Fruit fly (Drosophila melanogaster) whole organism, embryonic: ENCODE data around the gene CG43338.

Experiments
- B-H2 ChIP-seq: fragments of 200-800 bp; sonication (Bioruptor generic); optimal IDR thresholded peaks from 2 replicates; lab custom pipeline; 2018; ENCODE audit warnings: missing biosample characterization, mild to moderate bottlenecking, missing genetic modification characterization
- Bdp1 ChIP-seq: fragments of 200-800 bp; sonication (Bioruptor generic); optimal IDR thresholded peaks from 3 replicates; lab custom pipeline; 2016; ENCODE audit warnings: missing biosample characterization, missing genetic modification characterization
- CG10267 ChIP-seq: fragments of 200-800 bp; sonication (Bioruptor generic); optimal IDR thresholded peaks from 2 replicates; lab custom pipeline; 2018; ENCODE audit warnings: missing biosample characterization, mild to moderate bottlenecking, missing genetic modification characterization, moderate library complexity
- CG10274 ChIP-seq: fragments of 200-800 bp; sonication (Bioruptor generic); optimal IDR thresholded peaks from 3 replicates; lab custom pipeline; 2017; ENCODE audit warnings: missing biosample characterization, mild to moderate bottlenecking, missing genetic modification characterization
- CG10321 ChIP-seq: fragments of 200-800 bp; sonication (Bioruptor generic); IDR thresholded peaks from 2 replicates; pipeline ENCODE4 v1.3.6; 2022; ENCODE audit warnings: missing biosample characterization, missing genetic modification characterization
- CG11560 ChIP-seq: fragments of 200-800 bp; sonication (Bioruptor generic); IDR thresholded peaks from 3 replicates; pipeline ENCODE4 v1.3.6; 2022; ENCODE audit warnings: missing biosample characterization, missing genetic modification characterization
- CG12155 ChIP-seq: fragments of 200-800 bp; sonication (Bioruptor generic); optimal IDR thresholded peaks from 3 replicates; lab custom pipeline; 2016; ENCODE audit warnings: missing biosample characterization, missing genetic modification characterization
- CG12299 ChIP-seq: fragments of 200-800 bp; sonication (Bioruptor generic); optimal IDR thresholded peaks from 2 replicates; lab custom pipeline; 2018; ENCODE audit warnings: missing biosample characterization, mild to moderate bottlenecking, missing genetic modification characterization
- CG12769 ChIP-seq: fragments of 200-800 bp; sonication (Bioruptor generic); optimal IDR thresholded peaks from 2 replicates; lab custom pipeline; 2019; ENCODE audit warnings: missing biosample characterization, mild to moderate bottlenecking, missing genetic modification characterization, moderate library complexity
- CG1529 ChIP-seq: fragments of 200-800 bp; sonication (Bioruptor generic); optimal IDR thresholded peaks from 3 replicates; lab custom pipeline; 2018; ENCODE audit warnings: missing biosample characterization, missing genetic modification characterization
- CG15479 ChIP-seq: fragments of 200-800 bp; sonication (Bioruptor generic); optimal IDR thresholded peaks from 3 replicates; lab custom pipeline; 2019; ENCODE audit warnings: missing biosample characterization, mild to moderate bottlenecking, missing genetic modification characterization, moderate library complexity
- CG17385 ChIP-seq: fragments of 200-800 bp; sonication (Bioruptor generic); optimal IDR thresholded peaks from 3 replicates; lab custom pipeline; 2018; ENCODE audit warnings: missing biosample characterization, mild to moderate bottlenecking, missing genetic modification characterization
- CG17802 ChIP-seq: fragments of 200-800 bp; sonication (Bioruptor generic); optimal IDR thresholded peaks from 2 replicates; lab custom pipeline; 2018; ENCODE audit warnings: missing biosample characterization, mild to moderate bottlenecking, missing genetic modification characterization, moderate library complexity
- CG1832 ChIP-seq: fragments of 200-800 bp; sonication (Bioruptor generic); optimal IDR thresholded peaks from 2 replicates; lab custom pipeline; 2017; ENCODE audit warnings: missing biosample characterization, mild to moderate bottlenecking, missing genetic modification characterization, inconsistent platforms
- CG2712 ChIP-seq: fragments of 200-800 bp; optimal IDR thresholded peaks from 3 replicates; lab custom pipeline; 2019; ENCODE audit warnings: missing biosample characterization, mild to moderate bottlenecking, missing genetic modification characterization, moderate library complexity
- CG30431 ChIP-seq: fragments of 200-800 bp; sonication (Bioruptor generic); optimal IDR thresholded peaks from 2 replicates; lab custom pipeline; 2017; ENCODE audit warnings: missing biosample characterization, missing genetic modification characterization
- CG31388 ChIP-seq: fragments of 200-800 bp; sonication (Bioruptor generic); optimal IDR thresholded peaks from 2 replicates; lab custom pipeline; 2016; ENCODE audit warnings: missing biosample characterization, missing genetic modification characterization
- CG31441 ChIP-seq: fragments of 200-800 bp; sonication (Bioruptor generic); IDR thresholded peaks from 2 replicates; pipeline ENCODE4 v1.3.6; 2022; ENCODE audit warnings: missing biosample characterization, missing genetic modification characterization
- CG32532 ChIP-seq: fragments of 200-800 bp; sonication (Bioruptor generic); IDR thresholded peaks from 2 replicates; pipeline ENCODE4 v1.3.6; 2022; ENCODE audit warnings: missing biosample characterization, missing genetic modification characterization
- CG3407 ChIP-seq: fragments of 200-800 bp; sonication (Bioruptor generic); optimal IDR thresholded peaks from 2 replicates; lab custom pipeline; 2018; ENCODE audit warnings: missing biosample characterization, mild to moderate bottlenecking, missing genetic modification characterization
- CG34224 ChIP-seq: fragments of 200-800 bp; sonication (Bioruptor generic); IDR thresholded peaks from 3 replicates; pipeline ENCODE4 v1.3.6; 2022; ENCODE audit warnings: missing biosample characterization, missing genetic modification characterization; ENCODE audit not compliant: partially characterized antibody
- CG4404 ChIP-seq: fragments of 200-800 bp; sonication (Bioruptor generic); IDR thresholded peaks from 2 replicates; pipeline ENCODE4 v1.3.6; 2022; ENCODE audit warnings: missing biosample characterization, missing genetic modification characterization
- CG4617 ChIP-seq: fragments of 200-800 bp; sonication (Bioruptor generic); optimal IDR thresholded peaks from 3 replicates; lab custom pipeline; 2016; ENCODE audit warnings: missing biosample characterization, missing genetic modification characterization, borderline replicate concordance
- CG6175 ChIP-seq: fragments of 200-800 bp; sonication (Bioruptor generic); IDR thresholded peaks from 3 replicates; pipeline ENCODE4 v1.3.6; 2022; ENCODE audit warnings: missing biosample characterization, missing genetic modification characterization
- CG6654 ChIP-seq: fragments of 200-800 bp; sonication (Bioruptor generic); optimal IDR thresholded peaks from 2 replicates; lab custom pipeline; 2017; ENCODE audit warnings: missing biosample characterization, mild to moderate bottlenecking, missing genetic modification characterization
- CG9609 ChIP-seq: fragments of 200-800 bp; sonication (Bioruptor generic); optimal IDR thresholded peaks from 3 replicates; lab custom pipeline; 2016; ENCODE audit warnings: missing biosample characterization, missing genetic modification characterization
- Ets65A ChIP-seq: fragments of 200-800 bp; sonication (Bioruptor generic); peaks from one replicate; lab custom pipeline; 2016; ENCODE audit warnings: missing biosample characterization, missing genetic modification characterization
- Fer2 ChIP-seq: fragments of 200-800 bp; sonication (Bioruptor generic); optimal IDR thresholded peaks from 2 replicates; lab custom pipeline; 2018; ENCODE audit warnings: missing biosample characterization, mild to moderate bottlenecking, missing genetic modification characterization, moderate library complexity
- Hand ChIP-seq: fragments of 200-800 bp; sonication (Bioruptor generic); optimal IDR thresholded peaks from 2 replicates; lab custom pipeline; 2017; ENCODE audit warnings: mild to moderate bottlenecking, missing biosample characterization, missing genetic modification reagents, missing genetic modification characterization
- Hmx ChIP-seq: fragments of 200-800 bp; sonication (Bioruptor generic); optimal IDR thresholded peaks from 2 replicates; lab custom pipeline; 2016; ENCODE audit warnings: missing biosample characterization, missing genetic modification characterization
- Lhr ChIP-seq: fragments of 200-800 bp; sonication (Bioruptor generic); optimal IDR thresholded peaks from 3 replicates; lab custom pipeline; 2017; ENCODE audit warnings: mild to moderate bottlenecking, missing biosample characterization, missing genetic modification reagents, missing genetic modification characterization
- NC2β ChIP-seq: fragments of 200-800 bp; sonication (Bioruptor generic); optimal IDR thresholded peaks from 2 replicates; lab custom pipeline; 2016; ENCODE audit warnings: missing biosample characterization, missing genetic modification characterization
- PHDP ChIP-seq: fragments of 200-800 bp; sonication (Bioruptor generic); optimal IDR thresholded peaks from 3 replicates; lab custom pipeline; 2018; ENCODE audit warnings: missing biosample characterization, mild to moderate bottlenecking, missing genetic modification characterization, moderate library complexity
- Ravus ChIP-seq: fragments of 200-800 bp; sonication (Bioruptor generic); IDR thresholded peaks from 2 replicates; pipeline ENCODE4 v1.3.6; 2022; ENCODE audit warnings: missing biosample characterization, missing genetic modification characterization
- abd-A ChIP-seq: fragments of 200-800 bp; sonication (Bioruptor generic); optimal IDR thresholded peaks from 3 replicates; lab custom pipeline; 2019; ENCODE audit warnings: missing biosample characterization, mild to moderate bottlenecking, missing genetic modification characterization, moderate library complexity
- bab2 ChIP-seq: fragments of 200-800 bp; sonication (Bioruptor generic); optimal IDR thresholded peaks from 2 replicates; lab custom pipeline; 2016; ENCODE audit warnings: missing biosample characterization, missing genetic modification characterization
- exex ChIP-seq: fragments of 200-800 bp; sonication (Bioruptor generic); optimal IDR thresholded peaks from 4 replicates; lab custom pipeline; 2018; ENCODE audit warnings: missing biosample characterization, mild to moderate bottlenecking, missing genetic modification characterization, moderate library complexity
- fd3F ChIP-seq: fragments of 200-800 bp; sonication (Bioruptor generic); optimal IDR thresholded peaks from 2 replicates; lab custom pipeline; 2018; ENCODE audit warnings: missing biosample characterization, mild to moderate bottlenecking, missing genetic modification characterization, moderate library complexity
- h ChIP-seq: fragments of >200 bp; optimal IDR thresholded peaks from 2 replicates; lab custom pipeline; 2017
- hkb ChIP-seq, 2 experiments: fragments of 200-800 bp in 1 of 2; fragments of >200 bp in 1 of 2; sonication (Bioruptor generic) in 1 of 2; IDR thresholded peaks in 1 of 2; optimal IDR thresholded peaks in 1 of 2; 2 replicates each; pipeline versions ENCODE4 v1.3.6 to Lab custom; 2017 to 2022; ENCODE audit warnings: missing biosample characterization in 1 of 2, missing genetic modification characterization in 1 of 2
- insv ChIP-seq, 2 experiments: fragments of 200-800 bp; sonication (Bioruptor generic); optimal IDR thresholded peaks; 3 replicates each; lab custom pipeline; 2016 to 2018; ENCODE audit warnings: missing biosample characterization in 2 of 2, missing genetic modification characterization in 2 of 2
- kni ChIP-seq: fragments of 200-800 bp; sonication (Bioruptor generic); optimal IDR thresholded peaks from 3 replicates; lab custom pipeline; 2017; ENCODE audit warnings: mild to moderate bottlenecking, missing biosample characterization, missing genetic modification reagents, missing genetic modification characterization
- mam ChIP-seq: fragments of 200-800 bp; sonication (Bioruptor generic); optimal IDR thresholded peaks from 3 replicates; lab custom pipeline; 2016; ENCODE audit warnings: missing biosample characterization, missing genetic modification characterization
- onecut ChIP-seq: fragments of 200-800 bp; sonication (Bioruptor generic); IDR thresholded peaks from 2 replicates; pipeline ENCODE4 v1.3.6; 2022; ENCODE audit warnings: missing biosample characterization, missing genetic modification characterization
- phol ChIP-seq: fragments of 200-800 bp; sonication (Bioruptor generic); optimal IDR thresholded peaks from 3 replicates; lab custom pipeline; 2018; ENCODE audit warnings: missing biosample characterization, mild to moderate bottlenecking, missing genetic modification characterization, moderate library complexity
- repo ChIP-seq: fragments of 200-800 bp; sonication (Bioruptor generic); optimal IDR thresholded peaks from 2 replicates; lab custom pipeline; 2016; ENCODE audit warnings: missing biosample characterization, missing genetic modification characterization
- rib ChIP-seq: fragments of 200-800 bp; sonication (Bioruptor generic); IDR thresholded peaks from 2 replicates; pipeline ENCODE4 v1.3.6; 2022; ENCODE audit warnings: missing biosample characterization, missing genetic modification characterization
- sqz ChIP-seq: fragments of 200-800 bp; sonication (Bioruptor generic); optimal IDR thresholded peaks from 3 replicates; lab custom pipeline; 2018; ENCODE audit warnings: missing biosample characterization, mild to moderate bottlenecking, missing genetic modification characterization
- stc ChIP-seq: fragments of 200-800 bp; sonication (Bioruptor generic); IDR thresholded peaks from 2 replicates; pipeline ENCODE4 v1.3.6; 2022; ENCODE audit warnings: missing biosample characterization, missing genetic modification characterization
- tin ChIP-seq: fragments of 200-800 bp; sonication (Bioruptor generic); optimal IDR thresholded peaks from 3 replicates; lab custom pipeline; 2016; ENCODE audit warnings: missing biosample characterization, missing genetic modification characterization
- unc-4 ChIP-seq: fragments of 200-800 bp; sonication (Bioruptor generic); IDR thresholded peaks from 2 replicates; pipeline ENCODE4 v1.3.6; 2022; ENCODE audit warnings: missing biosample characterization, missing genetic modification characterization; ENCODE audit not compliant: partially characterized antibody

CG43338 gene

dm6 chr2L:18617003-18617402 is 54.0 kb downstream of the CG43338 start, which contains the start of gene MESR3 (continued):
- TF ChIP-seq bab2 (GFP tag; lab: Kevin White, UChicago) (no peak), exex (tag; lab: Kevin White, UChicago) (peak; percentile 66), sqz (GFP tag; lab: Kevin White, UChicago) (no peak), CG6654 (GFP tag; lab: Kevin White, UChicago) (no peak), B-H2 (GFP tag; lab: Kevin White, UChicago) (peak; percentile 61), CG10321 (peak; percentile 26; the same call in 1 of the 2 replicates), rib (GFP tag; lab: Robert Waterston, UW) (no peak), CG9609 (no peak), CG12769 (tag; lab: Kevin White, UChicago) (no peak), CG1529 (GFP tag; lab: Kevin White, UChicago) (no peak), CG15479 (no peak), repo (GFP tag; lab: Kevin White, UChicago) (no peak), CG32532 (GFP tag; lab: Robert Waterston, UW) (peak; percentile 89), Hand (GFP tag; lab: Kevin White, UChicago) (peak; percentile 61), NC2β (GFP tag; lab: Kevin White, UChicago) (no peak), unc-4 (no peak), CG12155 (GFP tag; lab: Kevin White, UChicago) (no peak), CG17802 (tag; lab: Kevin White, UChicago) (no peak), PHDP (tag; lab: Kevin White, UChicago) (peak; percentile 58), hkb (optimal IDR thresholded peaks at IDR 0.05; lab: Kevin White, UChicago) (no peak), hkb (GFP tag; IDR thresholded peaks at IDR 0.05; lab: Robert Waterston, UW) (peak; percentile 88), fd3F (GFP tag; lab: Kevin White, UChicago) (peak; percentile 62), Ravus (GFP tag; lab: Robert Waterston, UW) (no peak; the same call in 1 of the 2 replicates), CG10274 (GFP tag; lab: Kevin White, UChicago) (no peak), CG11560 (no peak), CG4404 (GFP tag; lab: Robert Waterston, UW) (no peak), onecut (GFP tag; lab: Robert Waterston, UW) (peak; percentile 76), CG3407 (GFP tag; lab: Kevin White, UChicago) (no peak), CG2712 (peak; percentile 91), stc (GFP tag; lab: Robert Waterston, UW) (peak; percentile 82; the same call in 1 of the 2 replicates), tin (GFP tag; lab: Kevin White, UChicago) (peak; percentile 61), phol (tag; lab: Kevin White, UChicago) (peak; percentile 74), h (lab: Kevin White, UChicago) (no peak), Lhr (GFP tag; lab: Kevin White, UChicago) (no peak), CG31441 (GFP tag; lab: Robert Waterston, UW) (peak; percentile 92), CG12299 (peak; percentile 42), CG4617 (GFP tag; lab: Kevin White, UChicago) (no peak), Bdp1 (GFP tag; lab: Kevin White, UChicago) (no peak), CG30431 (GFP tag; lab: Kevin White, UChicago) (no peak), CG10267 (tag; lab: Kevin White, UChicago) (peak; percentile 75), CG34224 (GFP tag; lab: Robert Waterston, UW) (no peak), mam (GFP tag; lab: Kevin White, UChicago) (no peak), Ets65A (peak; percentile 31), Hmx (GFP tag; lab: Kevin White, UChicago) (no peak), Fer2 (tag; lab: Kevin White, UChicago) (peak; percentile 15), CG17385 (GFP tag; lab: Kevin White, UChicago) (peak; percentile 49), CG31388 (GFP tag; lab: Kevin White, UChicago) (no peak), abd-A (no peak), kni (no peak), insv (GFP tag; optimal IDR thresholded peaks at IDR 0.05; lab: Kevin White, UChicago) (peak in 1 of 2 experiments; percentile 42), CG1832 (GFP tag; lab: Kevin White, UChicago) (no peak), CG6175 (GFP tag; lab: Robert Waterston, UW) (0 out of 3 replicates have a peak, but pooled peaks have one; percentile 9)
